Worm (Caenorhabditis elegans) whole organism, L2 larva: ENCODE results near the gene Y48C3A.14.

Source experiments
- ama-1 ChIP-seq: fragments of 150-350 bp; optimal IDR thresholded peaks from 2 replicates; lab custom pipeline; 2018; ENCODE audit warnings: inconsistent platforms
- dmd-4 ChIP-seq: sonication (generic microtip); optimal IDR thresholded peaks from 2 replicates; lab custom pipeline; 2017; ENCODE audit warnings: missing biosample characterization, missing genetic modification characterization
- mdl-1 ChIP-seq, 2 experiments: fragments of 150-350 bp in 1 of 2; sonication (generic microtip) in 1 of 2; optimal IDR thresholded peaks; 2 replicates each; lab custom pipeline; 2017; ENCODE audit warnings: missing biosample characterization in 2 of 2, missing genetic modification characterization in 2 of 2
- nhr-25 ChIP-seq: fragments of 150-350 bp; sonication (generic microtip); optimal IDR thresholded peaks from 3 replicates; lab custom pipeline; 2014; ENCODE audit warnings: missing biosample characterization, missing genetic modification characterization

DNA sequence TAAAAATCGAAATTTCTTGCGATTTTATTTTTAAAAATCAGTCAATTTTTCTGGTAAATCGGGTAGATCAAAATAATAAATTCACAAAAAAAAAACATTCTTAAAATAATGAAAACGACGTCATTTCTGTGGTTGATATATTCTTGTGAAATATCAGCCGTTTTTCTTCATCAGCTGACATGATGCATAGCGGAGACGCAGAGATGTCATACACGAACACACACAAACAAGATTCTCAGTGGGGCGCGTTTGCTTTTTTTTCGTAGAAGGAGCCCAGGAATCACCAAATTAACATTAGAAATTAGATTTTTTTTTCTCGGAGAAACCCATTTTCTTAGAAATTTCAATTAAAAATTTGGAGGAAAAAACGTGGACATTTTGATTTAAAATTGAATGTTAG, 58.1 kb downstream of the Y48C3A.14 start:
- TF ChIP-seq mdl-1 (tag; optimal IDR thresholded peaks at IDR 0.05; lab: Kevin White, UChicago) (peak in 1 of 2 experiments; percentile 54), dmd-4 (tag; lab: Kevin White, UChicago) (no peak), ama-1 (lab: Kevin White, UChicago) (peak; percentile 37), nhr-25 (peak; percentile 76)
